Worm (Caenorhabditis elegans) whole organism, early embryonic: Measurements from ENCODE around the gene sre-50.

Experiments
- F13C5.2 ChIP-seq: sonication (generic microtip); optimal IDR thresholded peaks from 2 replicates; lab custom pipeline; 2017; ENCODE audit warnings: mild to moderate bottlenecking, missing genetic modification characterization, inconsistent platforms, missing compliant biosample characterization
- ama-1 ChIP-seq: fragments of 150-350 bp; optimal IDR thresholded peaks from 2 replicates; lab custom pipeline; 2014
- ets-7 ChIP-seq: sonication (generic microtip); optimal IDR thresholded peaks from 2 replicates; lab custom pipeline; 2016; ENCODE audit warnings: missing genotype, missing genetic modification characterization, missing compliant biosample characterization

DNA sequence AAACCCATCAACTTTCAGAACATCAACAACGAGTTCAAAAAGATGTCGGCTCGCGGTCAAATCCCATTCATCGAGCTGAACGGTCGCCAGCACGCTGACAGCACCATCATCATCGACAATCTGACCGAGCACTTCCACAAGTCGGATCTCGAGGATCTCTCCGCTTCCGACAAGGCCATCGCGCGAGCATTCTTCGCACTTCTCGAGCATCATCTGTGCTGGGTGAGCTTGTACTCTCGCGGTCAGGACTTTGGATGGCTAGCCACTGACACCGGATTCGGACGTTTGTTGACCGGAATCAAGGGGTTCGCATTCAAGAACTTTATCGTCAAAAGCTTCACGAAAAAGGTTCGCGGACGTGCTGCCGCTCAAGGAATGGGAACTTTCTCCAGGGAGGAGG is 38.5 kb upstream of the sre-50 start:
- TF ChIP-seq ama-1 (lab: Kevin White, UChicago) (no peak), ets-7 (tag; lab: Kevin White, UChicago) (no peak), F13C5.2 (tag; lab: Kevin White, UChicago) (no peak)
